Worm (Caenorhabditis elegans): Measurements from ENCODE around the gene cnk-1.

cnk-1 gene

ce11 chrIII:10296904-10297303 lies 25.8 kb downstream of the cnk-1 start:
- no peak for TF ChIP-seq grh-1 (GFP tag; IDR thresholded peaks at IDR 0.05)
- peak in 1 of 6 experiments; percentile 5 for TF ChIP-seq elt-3 (tag; optimal IDR thresholded peaks at IDR 0.05)
- TF ChIP-seq nhr-85 (tag): peak; percentile 67

- TF ChIP-seq lir-3 (tag; optimal IDR thresholded peaks at IDR 0.05; ENCODE audit: poor library complexity) (no peak), C34B4.2 (tag; optimal IDR thresholded peaks at IDR 0.05) (no peak), ceh-90 (tag; optimal IDR thresholded peaks at IDR 0.05) (no peak), dsc-1 (tag; optimal IDR thresholded peaks at IDR 0.05) (no peak), hlh-17 (GFP tag; optimal IDR thresholded peaks at IDR 0.05; ENCODE audit: borderline replicate concordance) (no peak), tbx-2 (tag; optimal IDR thresholded peaks at IDR 0.05) (no peak), mdl-1 (tag; optimal IDR thresholded peaks at IDR 0.05) (no peak), ceh-63 (GFP tag; optimal IDR thresholded peaks at IDR 0.05) (no peak), unc-86 (tag; optimal IDR thresholded peaks at IDR 0.05) (no peak), egl-27 (tag; optimal IDR thresholded peaks at IDR 0.05) (no peak), jun-1 (tag; optimal IDR thresholded peaks at IDR 0.05) (no peak), fkh-4 (tag; optimal IDR thresholded peaks at IDR 0.05; ENCODE audit: borderline replicate concordance) (no peak), alr-1 (tag; optimal IDR thresholded peaks at IDR 0.05; ENCODE audit: borderline replicate concordance) (no peak), nhr-71 (tag; optimal IDR thresholded peaks at IDR 0.05) (no peak), lin-15B (tag; optimal IDR thresholded peaks at IDR 0.05) (no peak)
Measured at ce11 chrIII:10300078-10300477, 29.0 kb downstream of the cnk-1 start, which contains the start of gene vglu-3. TSS of gene vglu-3 (plus strand) at chrIII:10300378.

- TF ChIP-seq efl-1 (optimal IDR thresholded peaks at IDR 0.05): no peak
- TF ChIP-seq efl-1 (GFP tag; optimal IDR thresholded peaks at IDR 0.05 in 1 of 2): peak in 1 of 2 experiments; percentile 18
- no peak for TF ChIP-seq mdl-1 (tag; optimal IDR thresholded peaks at IDR 0.05)
- peak; percentile 76 for TF ChIP-seq elt-2 (tag; optimal IDR thresholded peaks at IDR 0.05)
- no peak for TF ChIP-seq hpl-2 (GFP tag; optimal IDR thresholded peaks at IDR 0.05)
Measured at ce11 chrIII:10305295-10305694, 34.2 kb downstream of the cnk-1 start.

ce11 chrIII:10306049-10306448 lies 35.0 kb downstream of the cnk-1 start, which contains the start of gene T07A5.1:
TSS of gene T07A5.1 (minus strand) at chrIII:10306197.
- TF ChIP-seq nhr-85 (tag) (peak; percentile 60), lin-39 (tag; optimal IDR thresholded peaks at IDR 0.05) (peak; percentile 15), elt-2 (tag; optimal IDR thresholded peaks at IDR 0.05) (no peak)

ce11 chrIII:10311016-10311415 lies 40.0 kb downstream of the cnk-1 start, which contains the start of gene T07A5.7:
TSS of gene T07A5.7 (minus strand) at chrIII:10311116.
- TF ChIP-seq unc-62 (GFP tag; optimal IDR thresholded peaks at IDR 0.05) (no peak), efl-1 (optimal IDR thresholded peaks at IDR 0.05) (no peak), efl-1 (GFP tag; optimal IDR thresholded peaks at IDR 0.05 in 1 of 2) (peak in 1 of 2 experiments; percentile 59)

- TF ChIP-seq fkh-4 (tag; optimal IDR thresholded peaks at IDR 0.05; ENCODE audit: borderline replicate concordance) (no peak), mep-1 (tag; optimal IDR thresholded peaks at IDR 0.05) (no peak), sox-4 (tag; optimal IDR thresholded peaks at IDR 0.05) (no peak), lin-13 (GFP tag; optimal IDR thresholded peaks at IDR 0.05) (no peak), lir-3 (tag; optimal IDR thresholded peaks at IDR 0.05; ENCODE audit: poor library complexity) (no peak), nhr-237 (tag; optimal IDR thresholded peaks at IDR 0.05) (no peak), unc-30 (tag; optimal IDR thresholded peaks at IDR 0.05) (no peak), elt-2 (tag; optimal IDR thresholded peaks at IDR 0.05) (peak; percentile 10), efl-1 (optimal IDR thresholded peaks at IDR 0.05) (no peak), efl-1 (GFP tag; optimal IDR thresholded peaks at IDR 0.05 in 1 of 2) (peak in 1 of 2 experiments; percentile 1), nhr-90 (tag; optimal IDR thresholded peaks at IDR 0.05; ENCODE audit: poor library complexity) (no peak), unc-62 (GFP tag; optimal IDR thresholded peaks at IDR 0.05) (no peak), nhr-11 (tag; optimal IDR thresholded peaks at IDR 0.05) (no peak)
Measured at ce11 chrIII:10314234-10314633, 43.2 kb downstream of the cnk-1 start.

Data from whole organism, L1 larva.